Worm (Caenorhabditis elegans) whole organism, L2 larva: ENCODE measurements around the gene sdz-18.
A peak's percentile ranks its signal among the peaks of the same experiment; 100 is the strongest.
"Not testable (repeated sequence)": the region's sequence is repeated elsewhere in the genome, so short reads cannot be mapped to it uniquely, and the experiment has no call there.

Experiments used
- C34F6.9 ChIP-seq: fragments of 150-350 bp; optimal IDR thresholded peaks from 2 replicates; lab custom pipeline; 2014; ENCODE audit warnings: missing biosample characterization, missing genetic modification characterization
- ZK546.5 ChIP-seq: sonication (generic microtip); optimal IDR thresholded peaks from 2 replicates; lab custom pipeline; 2017; ENCODE audit warnings: missing biosample characterization, missing genetic modification characterization
- aly-2 ChIP-seq: fragments of 150-350 bp; optimal IDR thresholded peaks from 2 replicates; lab custom pipeline; 2014; ENCODE audit warnings: missing biosample characterization, missing genetic modification characterization
- ceh-16 ChIP-seq: fragments of 150-350 bp; optimal IDR thresholded peaks from 2 replicates; lab custom pipeline; 2014; ENCODE audit warnings: missing biosample characterization, missing genetic modification characterization
- crh-2 ChIP-seq: sonication (generic microtip); optimal IDR thresholded peaks from 2 replicates; lab custom pipeline; 2017; ENCODE audit warnings: missing biosample characterization, missing genetic modification characterization
- elt-1 ChIP-seq: fragments of 150-350 bp; optimal IDR thresholded peaks from 2 replicates; lab custom pipeline; 2014; ENCODE audit warnings: missing biosample characterization, missing genetic modification characterization
- fos-1 ChIP-seq: fragments of 150-350 bp; optimal IDR thresholded peaks from 2 replicates; lab custom pipeline; 2014; ENCODE audit warnings: missing biosample characterization, missing genetic modification characterization
- gmeb-1 ChIP-seq: fragments of 150-350 bp; optimal IDR thresholded peaks from 2 replicates; lab custom pipeline; 2014; ENCODE audit warnings: missing biosample characterization, missing genetic modification characterization
- lin-13 ChIP-seq: fragments of 150-350 bp; optimal IDR thresholded peaks from 2 replicates; lab custom pipeline; 2014; ENCODE audit warnings: missing biosample characterization, missing genetic modification reagents, missing genetic modification characterization
- lsy-2 ChIP-seq, 2 experiments: fragments of 150-350 bp in 1 of 2; sonication (generic microtip) in 1 of 2; optimal IDR thresholded peaks; 2 replicates each; lab custom pipeline; 2014 to 2017; ENCODE audit warnings: missing biosample characterization in 2 of 2, missing genetic modification characterization in 2 of 2
- mdl-1 ChIP-seq, 2 experiments: fragments of 150-350 bp in 1 of 2; sonication (generic microtip) in 1 of 2; optimal IDR thresholded peaks; 2 replicates each; lab custom pipeline; 2017; ENCODE audit warnings: missing biosample characterization in 2 of 2, missing genetic modification characterization in 2 of 2
- nhr-12 ChIP-seq: fragments of 150-350 bp; optimal IDR thresholded peaks from 2 replicates; lab custom pipeline; 2014; ENCODE audit warnings: missing biosample characterization, missing genetic modification characterization
- nhr-129 ChIP-seq: fragments of 150-350 bp; optimal IDR thresholded peaks from 2 replicates; lab custom pipeline; 2014; ENCODE audit warnings: missing biosample characterization, missing genetic modification characterization
- nhr-23 ChIP-seq: fragments of 150-350 bp; optimal IDR thresholded peaks from 2 replicates; lab custom pipeline; 2014; ENCODE audit warnings: missing biosample characterization, missing genetic modification reagents, missing genetic modification characterization
- nhr-77 ChIP-seq: fragments of 150-350 bp; optimal IDR thresholded peaks from 2 replicates; lab custom pipeline; 2014; ENCODE audit warnings: missing biosample characterization, missing genetic modification characterization
- peb-1 ChIP-seq: fragments of 150-350 bp; optimal IDR thresholded peaks from 2 replicates; lab custom pipeline; 2014; ENCODE audit warnings: missing biosample characterization, missing genetic modification characterization
- skn-1 ChIP-seq: sonication (generic microtip); optimal IDR thresholded peaks from 2 replicates; lab custom pipeline; 2017; ENCODE audit warnings: missing biosample characterization, missing genetic modification characterization
- sma-3 ChIP-seq: sonication (generic microtip); optimal IDR thresholded peaks from 2 replicates; lab custom pipeline; 2016; ENCODE audit warnings: missing genetic modification reagents, missing genetic modification characterization, missing compliant biosample characterization
- unc-39 ChIP-seq: fragments of 150-350 bp; optimal IDR thresholded peaks from 2 replicates; lab custom pipeline; 2014; ENCODE audit warnings: missing biosample characterization, missing genetic modification characterization
- unc-55 ChIP-seq: fragments of 150-350 bp; sonication (generic microtip); optimal IDR thresholded peaks from 3 replicates; lab custom pipeline; 2014; ENCODE audit warnings: missing biosample characterization, missing genetic modification reagents, missing genetic modification characterization
- ztf-4 ChIP-seq: fragments of 150-350 bp; optimal IDR thresholded peaks from 2 replicates; lab custom pipeline; 2014; ENCODE audit warnings: missing biosample characterization, missing genetic modification characterization

The sdz-18 gene

DNA sequence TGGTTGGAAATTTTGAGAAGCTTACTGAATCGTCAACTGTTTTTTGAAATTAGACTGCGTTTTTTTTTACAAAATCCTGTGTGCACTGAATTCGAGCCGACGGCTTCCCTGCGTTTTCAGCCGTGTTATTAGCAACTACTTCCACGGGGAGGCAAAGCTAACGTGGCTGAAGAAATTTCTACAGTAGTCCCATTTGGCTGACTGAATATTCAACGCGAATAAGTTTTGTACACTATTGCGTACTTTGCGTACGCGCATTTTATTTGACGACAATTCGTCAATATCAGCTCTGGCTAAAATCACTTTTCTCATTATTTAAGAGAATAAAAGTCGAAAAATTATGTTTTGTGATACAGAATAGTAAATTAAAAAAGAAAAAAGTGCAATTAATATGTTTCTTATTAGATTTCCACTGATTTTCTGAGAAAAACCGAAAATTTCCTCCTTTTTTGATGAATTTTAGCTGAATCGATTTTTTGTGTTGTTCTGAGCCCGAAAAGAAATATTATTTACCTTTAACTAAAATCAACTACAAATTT is 44.9 kb downstream of the sdz-18 start:
- peak in 1 of 2 experiments; percentile 33 for TF ChIP-seq lsy-2 (tag; optimal IDR thresholded peaks at IDR 0.05; lab: Kevin White, UChicago)

- TF ChIP-seq mdl-1 (tag; optimal IDR thresholded peaks at IDR 0.05; lab: Kevin White, UChicago); ztf-4; unc-55 (GFP tag; lab: Kevin White, UChicago): not testable (repeated sequence)
Measured at ce11 chrII:1660888-1661287, 45.4 kb downstream of the sdz-18 start, which contains the start of gene ZC204.13. Gene ZC204.13, minus strand, starts transcription at chrII:1660988.

ce11 chrII:1659729-1660128 is 46.6 kb downstream of the sdz-18 start:
- peak; percentile 21 for TF ChIP-seq fos-1 (tag; lab: Kevin White, UChicago)

- TF ChIP-seq elt-1 (no peak), skn-1 (tag; lab: Kevin White, UChicago) (no peak), ceh-16 (tag; lab: Kevin White, UChicago) (no peak), nhr-12 (tag; lab: Kevin White, UChicago) (no peak), ZK546.5 (tag; lab: Kevin White, UChicago) (no peak), gmeb-1 (tag; lab: Kevin White, UChicago) (no peak), aly-2 (tag; lab: Kevin White, UChicago) (no peak), ztf-4 (no peak), C34F6.9 (tag; lab: Kevin White, UChicago) (no peak)
Measured at ce11 chrII:1657202-1657601, 49.1 kb downstream of the sdz-18 start, which contains the start of gene ZC204.12. Gene ZC204.12, minus strand, starts transcription at chrII:1657302.

DNA sequence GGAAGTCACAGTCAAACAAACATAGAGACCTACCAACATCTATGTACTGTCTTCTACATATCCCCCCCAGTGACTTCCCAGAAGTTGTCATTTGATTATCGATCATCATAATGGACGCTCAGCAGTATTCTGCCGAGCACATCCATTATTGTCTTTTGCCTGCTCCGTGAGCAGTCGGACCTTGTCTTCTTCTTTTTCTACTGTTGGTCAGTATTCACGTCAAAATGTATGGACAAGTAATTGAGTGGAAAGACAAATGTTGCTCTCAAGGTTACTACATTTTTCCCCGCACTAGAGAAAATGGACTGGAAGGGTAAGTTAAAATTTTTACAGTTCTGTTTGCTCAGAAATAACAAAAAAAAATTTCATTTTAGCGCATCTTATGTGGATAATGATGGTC is 51.4 kb downstream of the sdz-18 start, which contains the start of gene btb-12:
Gene btb-12, plus strand, starts transcription at position 301 of the 400 bp plus-strand sequence.
- TF ChIP-seq peb-1 (tag; lab: Kevin White, UChicago), result no peak
- no peak for TF ChIP-seq nhr-23 (tag; lab: Kevin White, UChicago)
- no peak for TF ChIP-seq ZK546.5 (tag; lab: Kevin White, UChicago)
- TF ChIP-seq crh-2 (tag; lab: Kevin White, UChicago), result no peak
- no peak for TF ChIP-seq gmeb-1 (tag; lab: Kevin White, UChicago)
- TF ChIP-seq lin-13 (GFP tag; lab: Kevin White, UChicago), result no peak
- no peak for TF ChIP-seq nhr-77 (tag; lab: Kevin White, UChicago)
- no peak for TF ChIP-seq elt-1
- TF ChIP-seq unc-39, result no peak
- no peak for TF ChIP-seq sma-3
- TF ChIP-seq nhr-129 (tag; lab: Kevin White, UChicago), result no peak
